Worm (Caenorhabditis elegans) whole organism, mixed stage, embryonic: ENCODE data around the gene gly-7.
"Not testable (repeated sequence)": the region's sequence is repeated elsewhere in the genome, so short reads cannot be mapped to it uniquely, and the experiment has no call there.

Source experiments
- M03D4.4 ChIP-seq: sonication (generic microtip); optimal IDR thresholded peaks from 2 replicates; lab custom pipeline; 2017; ENCODE audit warnings: mild to moderate bottlenecking, missing genetic modification characterization, missing compliant biosample characterization
- bed-3 ChIP-seq: fragments of 200-800 bp; sonication (Bioruptor generic); optimal IDR thresholded peaks from 3 replicates; lab custom pipeline; 2018; ENCODE audit warnings: mild to moderate bottlenecking, missing genetic modification characterization, moderate library complexity, missing compliant biosample characterization
- blmp-1 ChIP-seq: fragments of 150-350 bp; optimal IDR thresholded peaks from 2 replicates; lab custom pipeline; 2014; ENCODE audit warnings: missing biosample characterization, missing genetic modification characterization
- ceh-43 ChIP-seq: fragments of 200-800 bp; sonication (Bioruptor generic); optimal IDR thresholded peaks from 2 replicates; lab custom pipeline; 2018; ENCODE audit warnings: mild to moderate bottlenecking, missing genetic modification characterization, moderate library complexity, missing compliant biosample characterization
- ceh-83 ChIP-seq: fragments of 200-800 bp; sonication (Bioruptor generic); optimal IDR thresholded peaks from 2 replicates; lab custom pipeline; 2018; ENCODE audit warnings: mild to moderate bottlenecking, missing genetic modification characterization, missing compliant biosample characterization
- ces-1 ChIP-seq: fragments of 150-350 bp; optimal IDR thresholded peaks from 2 replicates; lab custom pipeline; 2014; ENCODE audit warnings: missing biosample characterization, missing genetic modification reagents, missing genetic modification characterization
- cnd-1 ChIP-seq: fragments of 200-800 bp; sonication (Bioruptor generic); optimal IDR thresholded peaks from 2 replicates; lab custom pipeline; 2018; ENCODE audit warnings: mild to moderate bottlenecking, missing genetic modification characterization, missing compliant biosample characterization
- drap-1 ChIP-seq: fragments of 200-800 bp; sonication (Bioruptor generic); optimal IDR thresholded peaks from 3 replicates; lab custom pipeline; 2018; ENCODE audit warnings: mild to moderate bottlenecking, missing genetic modification characterization, missing compliant biosample characterization
- elt-1 ChIP-seq: sonication (generic microtip); optimal IDR thresholded peaks from 2 replicates; lab custom pipeline; 2017; ENCODE audit warnings: missing genetic modification characterization, mild to moderate bottlenecking, missing compliant biosample characterization, antibody characterized with exemption, moderate library complexity, borderline replicate concordance; ENCODE audit not compliant: insufficient read depth
- elt-3 ChIP-seq: fragments of 150-350 bp; optimal IDR thresholded peaks from 2 replicates; lab custom pipeline; 2014; ENCODE audit warnings: missing biosample characterization, missing genetic modification characterization
- ham-2 ChIP-seq: fragments of 200-800 bp; sonication (Bioruptor generic); optimal IDR thresholded peaks from 2 replicates; lab custom pipeline; 2018; ENCODE audit warnings: mild to moderate bottlenecking, missing genetic modification characterization, missing compliant biosample characterization
- lin-13 ChIP-seq: fragments of 150-350 bp; optimal IDR thresholded peaks from 2 replicates; lab custom pipeline; 2014; ENCODE audit warnings: missing biosample characterization, missing genetic modification characterization
- lin-32 ChIP-seq: fragments of 200-800 bp; sonication (Bioruptor generic); optimal IDR thresholded peaks from 2 replicates; lab custom pipeline; 2018; ENCODE audit warnings: mild to moderate bottlenecking, missing genetic modification characterization, missing compliant biosample characterization
- lsy-2 ChIP-seq: fragments of 150-350 bp; optimal IDR thresholded peaks from 2 replicates; lab custom pipeline; 2014; ENCODE audit warnings: missing biosample characterization, missing genetic modification characterization
- mab-5 ChIP-seq: fragments of 150-350 bp; optimal IDR thresholded peaks from 2 replicates; lab custom pipeline; 2014; ENCODE audit warnings: missing biosample characterization, missing genetic modification characterization
- mep-1 ChIP-seq: fragments of 150-350 bp; optimal IDR thresholded peaks from 2 replicates; lab custom pipeline; 2017; ENCODE audit warnings: missing biosample characterization, missing genetic modification reagents, missing genetic modification characterization, inconsistent platforms
- mls-2 ChIP-seq: sonication (generic microtip); optimal IDR thresholded peaks from 2 replicates; lab custom pipeline; 2016; ENCODE audit warnings: mild to moderate bottlenecking, missing genetic modification characterization, moderate library complexity, missing compliant biosample characterization
- nhr-12 ChIP-seq: fragments of 150-350 bp; optimal IDR thresholded peaks from 2 replicates; lab custom pipeline; 2014; ENCODE audit warnings: missing biosample characterization, missing genetic modification characterization
- nhr-2 ChIP-seq: fragments of 150-350 bp; optimal IDR thresholded peaks from 2 replicates; lab custom pipeline; 2014; ENCODE audit warnings: missing biosample characterization, missing genetic modification characterization
- nhr-237 ChIP-seq: fragments of 150-350 bp; optimal IDR thresholded peaks from 2 replicates; lab custom pipeline; 2014; ENCODE audit warnings: missing biosample characterization, missing genetic modification characterization
- nhr-28 ChIP-seq: fragments of 150-350 bp; optimal IDR thresholded peaks from 2 replicates; lab custom pipeline; 2014; ENCODE audit warnings: missing biosample characterization, missing genetic modification characterization
- nhr-76 ChIP-seq: sonication (generic microtip); optimal IDR thresholded peaks from 2 replicates; lab custom pipeline; 2017; ENCODE audit warnings: missing biosample characterization, missing genetic modification characterization
- pha-4 ChIP-seq: fragments of 150-350 bp; optimal IDR thresholded peaks from 2 replicates; lab custom pipeline; 2018; ENCODE audit warnings: missing biosample characterization, missing genetic modification reagents, missing genetic modification characterization
- sem-2 ChIP-seq: fragments of 200-800 bp; sonication (Bioruptor generic); optimal IDR thresholded peaks from 2 replicates; lab custom pipeline; 2018; ENCODE audit warnings: mild to moderate bottlenecking, missing genetic modification characterization, missing compliant biosample characterization
- snpc-4 ChIP-seq: fragments of 150-350 bp; optimal IDR thresholded peaks from 2 replicates; lab custom pipeline; 2014; ENCODE audit warnings: missing biosample characterization, missing genetic modification characterization
- tbx-8 ChIP-seq: fragments of 200-800 bp; sonication (Bioruptor generic); optimal IDR thresholded peaks from 2 replicates; lab custom pipeline; 2018; ENCODE audit warnings: mild to moderate bottlenecking, missing genetic modification characterization, moderate library complexity, missing compliant biosample characterization
- unc-120 ChIP-seq: sonication (generic microtip); optimal IDR thresholded peaks from 2 replicates; lab custom pipeline; 2017; ENCODE audit warnings: missing genetic modification characterization, missing compliant biosample characterization; ENCODE audit not compliant: poor library complexity, severe bottlenecking
- unc-39 ChIP-seq: fragments of 150-350 bp; optimal IDR thresholded peaks from 2 replicates; lab custom pipeline; 2014; ENCODE audit warnings: missing biosample characterization, missing genetic modification characterization
- zip-8 ChIP-seq: fragments of 150-350 bp; optimal IDR thresholded peaks from 2 replicates; lab custom pipeline; 2014; ENCODE audit warnings: missing biosample characterization, missing genetic modification characterization
- ztf-11 ChIP-seq: fragments of 150-350 bp; optimal IDR thresholded peaks from 2 replicates; lab custom pipeline; 2014; ENCODE audit warnings: missing biosample characterization, missing genetic modification characterization

Gene gly-7

DNA sequence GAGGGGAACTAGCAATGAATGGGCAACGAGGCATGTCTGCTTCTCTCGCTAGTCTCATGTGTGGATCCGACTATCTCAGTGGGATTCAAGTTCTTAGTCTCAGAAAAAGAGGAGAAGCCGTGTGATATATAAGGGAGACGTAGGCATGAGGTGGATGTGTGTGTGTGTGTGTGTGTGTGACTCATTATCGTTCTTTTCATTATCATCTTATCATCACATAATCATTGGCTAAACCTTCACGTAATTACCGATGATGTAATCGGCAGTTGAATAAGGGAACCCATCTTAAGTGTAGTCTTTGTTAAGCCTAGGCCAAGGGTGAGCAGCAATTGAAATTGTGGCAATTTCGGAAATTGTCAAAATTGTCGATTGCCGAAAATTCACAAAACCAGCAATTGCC, 8.8 kb upstream of the gly-7 start, which contains the start of gene Y32G9B.1:
Gene Y32G9B.1, minus strand, starts transcription at position 101 of the 400 bp plus-strand sequence.
- TF ChIP-seq nhr-237 (no peak), mls-2 (tag; lab: Kevin White, UChicago) (no peak), lin-32 (GFP tag; lab: Kevin White, UChicago) (no peak), nhr-12 (tag; lab: Kevin White, UChicago) (no peak), ceh-83 (no peak), elt-1 (tag; lab: Kevin White, UChicago) (no peak), cnd-1 (tag; lab: Kevin White, UChicago) (no peak), tbx-8 (GFP tag; lab: Kevin White, UChicago) (no peak), unc-120 (tag; lab: Kevin White, UChicago) (no peak), mab-5 (tag; lab: Kevin White, UChicago) (no peak), ztf-11 (tag; lab: Kevin White, UChicago) (no peak)

DNA sequence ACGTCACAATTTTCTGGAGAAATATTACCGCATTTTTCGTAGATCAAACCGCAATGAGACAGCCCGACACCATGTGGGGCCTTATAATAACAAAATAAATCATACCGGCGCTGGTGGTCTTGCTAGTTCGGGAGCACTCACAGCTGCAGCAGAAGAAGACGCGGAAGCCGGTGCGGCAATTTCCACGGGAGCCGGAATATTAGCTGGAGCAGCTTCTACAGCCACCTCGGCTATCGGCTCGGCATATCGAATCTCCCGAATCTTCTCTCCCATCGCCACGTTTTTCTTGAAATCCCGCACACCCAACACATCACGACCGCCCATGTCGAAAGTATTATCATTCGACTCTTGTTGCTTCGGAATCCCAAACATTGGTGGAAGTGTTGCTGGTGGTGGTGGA, 3.4 kb upstream of the gly-7 start:
- TF ChIP-seq ceh-43 (GFP tag; lab: Kevin White, UChicago) (no peak), bed-3 (GFP tag; lab: Kevin White, UChicago) (no peak), ztf-11 (tag; lab: Kevin White, UChicago) (no peak), zip-8 (tag; lab: Kevin White, UChicago) (no peak), snpc-4 (tag; lab: Kevin White, UChicago) (no peak), nhr-28 (tag; lab: Kevin White, UChicago) (no peak), sem-2 (GFP tag; lab: Kevin White, UChicago) (no peak), nhr-76 (tag; lab: Kevin White, UChicago) (no peak)

DNA sequence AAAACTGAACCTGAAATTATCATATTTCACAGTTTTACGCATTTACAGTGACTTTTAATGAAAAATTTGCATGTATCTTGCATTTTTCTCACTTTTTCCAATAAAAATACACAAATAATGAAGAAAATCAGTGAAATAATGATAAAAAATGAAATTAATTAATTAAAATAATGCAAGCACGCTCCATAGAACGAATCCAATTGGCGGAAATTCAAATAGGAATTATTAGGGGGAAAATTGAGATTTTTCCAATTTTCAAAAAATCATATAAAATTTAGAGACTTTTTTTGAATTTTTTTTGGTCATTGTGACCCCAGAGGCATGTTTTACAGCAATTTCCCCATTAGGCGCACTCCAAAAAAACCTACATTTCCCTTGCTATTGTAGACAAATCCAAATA, 374 bp downstream of the gly-7 start:
- no peak for TF ChIP-seq sem-2 (GFP tag; lab: Kevin White, UChicago)
- TF ChIP-seq zip-8 (tag; lab: Kevin White, UChicago), result no peak
- no peak for TF ChIP-seq tbx-8 (GFP tag; lab: Kevin White, UChicago)
- no peak for TF ChIP-seq lin-13 (tag; lab: Kevin White, UChicago)
- no peak for TF ChIP-seq ces-1 (GFP tag; lab: Kevin White, UChicago)
- no peak for TF ChIP-seq elt-1 (tag; lab: Kevin White, UChicago)
- no peak for TF ChIP-seq lsy-2 (tag; lab: Kevin White, UChicago)
- TF ChIP-seq nhr-28 (tag; lab: Kevin White, UChicago), result no peak

DNA sequence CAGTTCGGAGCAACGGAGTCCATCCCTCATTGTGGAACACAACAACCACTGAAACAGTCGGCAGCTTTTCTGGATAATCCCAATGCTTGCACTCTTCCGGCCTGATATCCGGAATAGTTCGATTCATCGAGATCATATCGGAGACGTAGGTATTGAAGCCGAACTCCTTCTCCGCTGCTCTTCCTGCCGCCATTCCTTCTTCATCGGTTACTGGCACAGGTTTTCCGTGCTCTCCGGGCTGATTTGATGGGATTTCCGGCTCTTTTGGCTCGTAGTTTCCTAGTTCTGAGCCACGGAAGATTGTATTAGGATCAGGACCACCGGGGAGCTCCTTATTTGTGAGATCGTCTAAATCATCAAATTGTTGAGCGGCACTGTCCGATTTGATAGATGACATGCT, 1.1 kb downstream of the gly-7 start:
- TF ChIP-seq nhr-12 (tag; lab: Kevin White, UChicago), result no peak
- TF ChIP-seq elt-3 (tag; lab: Kevin White, UChicago), result no peak
- no peak for TF ChIP-seq unc-39
- TF ChIP-seq ztf-11 (tag; lab: Kevin White, UChicago), result no peak
- TF ChIP-seq tbx-8 (GFP tag; lab: Kevin White, UChicago), result no peak
- no peak for TF ChIP-seq drap-1 (GFP tag; lab: Kevin White, UChicago)
- TF ChIP-seq mep-1 (tag; lab: Kevin White, UChicago), result no peak
- no peak for TF ChIP-seq pha-4 (tag; lab: Kevin White, UChicago)
- TF ChIP-seq ham-2, result no peak
- TF ChIP-seq elt-1 (tag; lab: Kevin White, UChicago), result no peak
- no peak for TF ChIP-seq mls-2 (tag; lab: Kevin White, UChicago)
- TF ChIP-seq lin-32 (GFP tag; lab: Kevin White, UChicago), result no peak
- no peak for TF ChIP-seq ceh-83
- no peak for TF ChIP-seq ces-1 (GFP tag; lab: Kevin White, UChicago)
- TF ChIP-seq M03D4.4 (tag; lab: Kevin White, UChicago), result no peak
- no peak for TF ChIP-seq lin-13 (tag; lab: Kevin White, UChicago)
- TF ChIP-seq unc-120 (tag; lab: Kevin White, UChicago), result no peak
- TF ChIP-seq ceh-43 (GFP tag; lab: Kevin White, UChicago), result no peak
- no peak for TF ChIP-seq blmp-1
- TF ChIP-seq nhr-28 (tag; lab: Kevin White, UChicago), result no peak

DNA sequence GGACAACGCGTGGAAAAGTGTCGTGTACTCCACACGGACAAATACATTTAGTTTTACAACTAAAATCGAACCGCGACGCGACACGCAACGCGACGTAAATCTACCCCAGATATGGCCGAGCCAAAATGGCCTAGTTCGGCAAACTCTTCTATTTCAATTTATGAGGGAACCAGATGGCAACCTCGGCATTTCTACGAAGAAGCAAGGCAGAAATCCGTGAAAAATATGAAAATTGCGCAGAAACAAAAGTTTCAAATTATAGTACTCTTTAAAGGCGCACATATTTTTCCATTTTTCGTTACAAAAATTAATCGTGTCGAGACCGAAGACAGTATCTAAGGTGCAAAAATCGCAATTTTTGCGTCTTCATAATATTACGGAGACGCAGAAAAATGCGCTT, 6.3 kb downstream of the gly-7 start, which contains the start of gene Y46H3A.5:
Gene Y46H3A.5, minus strand, starts transcription at position 101 of the 400 bp plus-strand sequence.
- not testable (repeated sequence) for TF ChIP-seq blmp-1; nhr-76 (tag; lab: Kevin White, UChicago); nhr-2 (tag; lab: Kevin White, UChicago)
